Fruit fly (Drosophila melanogaster) whole organism, prepupa: ENCODE data around the gene Asciz.

Experiments used
- CG10631 ChIP-seq: fragments of 200-800 bp; sonication (Bioruptor generic); optimal IDR thresholded peaks from 2 replicates; lab custom pipeline; 2016; ENCODE audit warnings: missing biosample characterization, missing genetic modification characterization
- CG10669 ChIP-seq: fragments of 200-800 bp; sonication (Bioruptor generic); optimal IDR thresholded peaks from 3 replicates; lab custom pipeline; 2018; ENCODE audit warnings: missing biosample characterization, mild to moderate bottlenecking, missing genetic modification characterization, moderate library complexity
- CG11294 ChIP-seq: fragments of 200-800 bp; sonication (Bioruptor generic); IDR thresholded peaks from 2 replicates; pipeline ENCODE4 v1.3.6; 2022; ENCODE audit warnings: missing biosample characterization, missing genetic modification characterization
- CG11762 ChIP-seq: fragments of 200-800 bp; sonication (Bioruptor generic); optimal IDR thresholded peaks from 3 replicates; lab custom pipeline; 2016; ENCODE audit warnings: missing biosample characterization, missing genetic modification characterization; ENCODE audit not compliant: insufficient read depth
- CG11902 ChIP-seq: fragments of 200-800 bp; sonication (Bioruptor generic); optimal IDR thresholded peaks from 3 replicates; lab custom pipeline; 2016; ENCODE audit warnings: missing biosample characterization, missing genetic modification characterization
- CG1621 ChIP-seq: fragments of 200-800 bp; sonication (Bioruptor generic); optimal IDR thresholded peaks from 3 replicates; lab custom pipeline; 2018; ENCODE audit warnings: missing biosample characterization, mild to moderate bottlenecking, missing genetic modification characterization
- CG3032 ChIP-seq: fragments of 200-800 bp; optimal IDR thresholded peaks from 2 replicates; lab custom pipeline; 2019; ENCODE audit warnings: missing biosample characterization, mild to moderate bottlenecking, missing genetic modification characterization, moderate library complexity
- CG34406 ChIP-seq: fragments of 200-800 bp; sonication (Bioruptor generic); optimal IDR thresholded peaks from 3 replicates; lab custom pipeline; 2016; ENCODE audit warnings: missing biosample characterization, missing genetic modification characterization
- CG4318 ChIP-seq: fragments of 200-800 bp; sonication (Bioruptor generic); optimal IDR thresholded peaks from 3 replicates; lab custom pipeline; 2017; ENCODE audit warnings: missing biosample characterization, mild to moderate bottlenecking, missing genetic modification characterization
- CG6163 ChIP-seq: fragments of 200-800 bp; sonication (Bioruptor generic); IDR thresholded peaks from 3 replicates; pipeline ENCODE4 v1.3.6; 2022; ENCODE audit warnings: missing biosample characterization, missing genetic modification characterization
- CG6276 ChIP-seq: fragments of 200-800 bp; sonication (Bioruptor generic); optimal IDR thresholded peaks from 2 replicates; lab custom pipeline; 2017; ENCODE audit warnings: missing biosample characterization, mild to moderate bottlenecking, missing genetic modification characterization
- CG6792 ChIP-seq: fragments of 200-800 bp; sonication (Bioruptor generic); optimal IDR thresholded peaks from 3 replicates; lab custom pipeline; 2016; ENCODE audit warnings: missing biosample characterization, missing genetic modification characterization
- CG6808 ChIP-seq: fragments of 200-800 bp; sonication (Bioruptor generic); optimal IDR thresholded peaks from 3 replicates; lab custom pipeline; 2017; ENCODE audit warnings: missing biosample characterization, missing genetic modification characterization, mild to moderate bottlenecking, moderate library complexity, missing genetic modification reagents
- CG6854 ChIP-seq: fragments of 200-800 bp; sonication (Bioruptor generic); optimal IDR thresholded peaks from 2 replicates; lab custom pipeline; 2017; ENCODE audit warnings: missing biosample characterization, mild to moderate bottlenecking, missing genetic modification characterization
- CG8119 ChIP-seq: fragments of 200-800 bp; sonication (Bioruptor generic); IDR thresholded peaks from 3 replicates; pipeline ENCODE4 v1.3.6; 2022; ENCODE audit warnings: missing biosample characterization, missing genetic modification characterization
- CG8319 ChIP-seq: fragments of 200-800 bp; sonication (Bioruptor generic); optimal IDR thresholded peaks from 3 replicates; lab custom pipeline; 2016; ENCODE audit warnings: missing biosample characterization, missing genetic modification characterization
- CG8632 ChIP-seq: fragments of 200-800 bp; sonication (Bioruptor generic); optimal IDR thresholded peaks from 3 replicates; lab custom pipeline; 2016; ENCODE audit warnings: missing biosample characterization, missing genetic modification characterization
- CG9139 ChIP-seq: fragments of 200-800 bp; sonication (Bioruptor generic); optimal IDR thresholded peaks from 3 replicates; lab custom pipeline; 2017; ENCODE audit warnings: missing biosample characterization, mild to moderate bottlenecking, missing genetic modification characterization
- Eip75B ChIP-seq: fragments of 200-800 bp; sonication (Bioruptor generic); optimal IDR thresholded peaks from 3 replicates; lab custom pipeline; 2016; ENCODE audit warnings: missing biosample characterization, missing genetic modification characterization
- Eip78C ChIP-seq: fragments of 200-800 bp; sonication (Bioruptor generic); peaks from one replicate; lab custom pipeline; 2016; ENCODE audit warnings: missing biosample characterization, missing genetic modification characterization
- Eip93F ChIP-seq: fragments of 200-800 bp; sonication (Bioruptor generic); optimal IDR thresholded peaks from 2 replicates; lab custom pipeline; 2016; ENCODE audit warnings: missing biosample characterization, mild to moderate bottlenecking, missing genetic modification characterization
- Ets21C ChIP-seq: fragments of 200-800 bp; sonication (Bioruptor generic); optimal IDR thresholded peaks from 3 replicates; lab custom pipeline; 2016; ENCODE audit warnings: missing biosample characterization, missing genetic modification characterization
- Ets96B ChIP-seq: fragments of 200-800 bp; optimal IDR thresholded peaks from 2 replicates; lab custom pipeline; 2019; ENCODE audit warnings: missing biosample characterization, mild to moderate bottlenecking, missing genetic modification characterization, moderate library complexity
- Gug ChIP-seq: fragments of 200-800 bp; sonication (Bioruptor generic); IDR thresholded peaks from 2 replicates; pipeline ENCODE4 v1.3.6; 2022; ENCODE audit warnings: missing biosample characterization, missing genetic modification characterization
- Hr4 ChIP-seq: fragments of 200-800 bp; sonication (Bioruptor generic); optimal IDR thresholded peaks from 3 replicates; lab custom pipeline; 2016; ENCODE audit warnings: missing biosample characterization, missing genetic modification characterization
- Lpt ChIP-seq: fragments of 200-800 bp; sonication (Bioruptor generic); optimal IDR thresholded peaks from 3 replicates; lab custom pipeline; 2016; ENCODE audit warnings: missing biosample characterization, missing genetic modification characterization
- Met ChIP-seq: fragments of 200-800 bp; sonication (Bioruptor generic); optimal IDR thresholded peaks from 3 replicates; lab custom pipeline; 2016; ENCODE audit warnings: missing biosample characterization, missing genetic modification characterization
- Sox102F ChIP-seq: fragments of 200-800 bp; sonication (Bioruptor generic); optimal IDR thresholded peaks from 2 replicates; lab custom pipeline; 2016; ENCODE audit warnings: missing biosample characterization, mild to moderate bottlenecking, missing genetic modification characterization
- cyc ChIP-seq: fragments of 200-800 bp; sonication (Bioruptor generic); optimal IDR thresholded peaks from 3 replicates; lab custom pipeline; 2016; ENCODE audit warnings: missing biosample characterization, missing genetic modification characterization
- dsx ChIP-seq: fragments of 200-800 bp; optimal IDR thresholded peaks from 3 replicates; lab custom pipeline; 2019; ENCODE audit warnings: missing biosample characterization, mild to moderate bottlenecking, missing genetic modification characterization, moderate library complexity; ENCODE audit not compliant: poor library complexity, severe bottlenecking
- eg ChIP-seq: fragments of 200-800 bp; sonication (Bioruptor generic); IDR thresholded peaks from 3 replicates; pipeline ENCODE4 v1.3.6; 2022; ENCODE audit warnings: missing biosample characterization, missing genetic modification characterization
- esn ChIP-seq: fragments of 200-800 bp; sonication (Bioruptor generic); optimal IDR thresholded peaks from 2 replicates; lab custom pipeline; 2016; ENCODE audit warnings: missing biosample characterization, mild to moderate bottlenecking, missing genetic modification characterization, moderate library complexity
- fd85E ChIP-seq: fragments of 200-800 bp; sonication (Bioruptor generic); optimal IDR thresholded peaks from 3 replicates; lab custom pipeline; 2016; ENCODE audit warnings: missing biosample characterization, missing genetic modification characterization
- fkh ChIP-seq: fragments of 200-800 bp; sonication (Bioruptor generic); optimal IDR thresholded peaks from 3 replicates; lab custom pipeline; 2017; ENCODE audit warnings: missing biosample characterization, mild to moderate bottlenecking, missing genetic modification characterization, moderate library complexity
- net ChIP-seq: fragments of 200-800 bp; sonication (Bioruptor generic); optimal IDR thresholded peaks from 3 replicates; lab custom pipeline; 2016; ENCODE audit warnings: missing biosample characterization, missing genetic modification characterization
- pdm3 ChIP-seq: fragments of 200-800 bp; sonication (Bioruptor generic); optimal IDR thresholded peaks from 3 replicates; lab custom pipeline; 2016; ENCODE audit warnings: missing biosample characterization, missing genetic modification characterization
- spab ChIP-seq: fragments of 200-800 bp; sonication (Bioruptor generic); optimal IDR thresholded peaks from 2 replicates; lab custom pipeline; 2017; ENCODE audit warnings: missing biosample characterization, mild to moderate bottlenecking, missing genetic modification characterization, missing genetic modification reagents
- ss ChIP-seq, 2 experiments: fragments of 200-800 bp; sonication (Bioruptor generic); optimal IDR thresholded peaks; 2 replicates in 1 of 2; 3 replicates in 1 of 2; lab custom pipeline; 2017 to 2018; ENCODE audit warnings: mild to moderate bottlenecking in 2 of 2, missing biosample characterization in 2 of 2, missing genetic modification characterization in 2 of 2, moderate library complexity in 1 of 2
- svp ChIP-seq: fragments of 200-800 bp; sonication (Bioruptor generic); peaks from one replicate; lab custom pipeline; 2016; ENCODE audit warnings: missing biosample characterization, missing genetic modification characterization
- topi ChIP-seq: fragments of 200-800 bp; sonication (Bioruptor generic); optimal IDR thresholded peaks from 3 replicates; lab custom pipeline; 2016; ENCODE audit warnings: missing biosample characterization, missing genetic modification characterization
- vri ChIP-seq: fragments of 200-800 bp; sonication (Bioruptor generic); optimal IDR thresholded peaks from 3 replicates; lab custom pipeline; 2016; ENCODE audit warnings: missing biosample characterization, mild to moderate bottlenecking, missing genetic modification characterization

Gene Asciz

DNA sequence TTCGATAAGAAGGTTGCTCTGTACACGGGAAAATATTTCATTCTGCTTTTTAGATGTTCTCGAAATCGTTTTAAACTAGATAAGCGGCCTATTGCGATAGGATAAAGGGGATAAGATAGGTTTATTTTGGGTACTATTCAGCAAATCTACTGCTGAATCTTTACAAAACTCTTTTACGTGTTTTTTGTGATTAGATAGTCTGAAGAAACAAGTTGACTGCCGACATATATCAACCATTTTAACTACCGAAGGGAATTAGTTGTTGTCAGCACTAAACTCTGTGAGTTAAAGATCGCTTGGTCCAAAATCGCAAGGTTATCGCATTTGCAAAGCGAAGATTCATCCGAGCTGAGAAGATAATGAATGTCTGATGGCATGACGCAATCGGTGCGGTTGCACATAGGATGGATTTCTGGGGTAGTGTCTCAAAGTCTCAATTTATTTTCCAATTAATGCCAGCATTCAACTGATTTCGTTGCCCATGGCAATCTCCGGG is at the start of gene Asciz:
TSS of gene Asciz (minus strand) at position 51 of the 496 bp plus-strand sequence.
- no peak for TF ChIP-seq Lpt
- TF ChIP-seq svp = peak; percentile 92
- no peak for TF ChIP-seq cyc (GFP tag; lab: Kevin White, UChicago)
- TF ChIP-seq Sox102F (GFP tag; lab: Kevin White, UChicago) = no peak

DNA sequence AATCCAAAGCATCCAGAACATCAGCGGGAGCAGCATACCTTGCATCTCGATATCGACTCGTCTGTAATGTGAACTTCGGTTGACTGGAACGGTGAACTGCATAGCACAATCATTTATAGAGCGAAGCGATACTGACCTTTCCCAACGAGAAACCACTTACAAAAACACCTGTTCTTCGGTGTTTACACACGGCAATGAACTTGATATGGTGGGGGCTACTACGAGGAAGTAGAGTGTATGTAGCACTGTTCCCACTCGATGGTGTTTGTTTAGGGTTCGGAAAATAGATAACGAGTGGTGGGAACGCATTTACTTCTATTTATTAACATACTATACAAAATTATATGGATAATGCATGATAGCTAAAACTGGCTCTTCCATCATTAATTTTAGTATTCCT is 42.8 kb upstream of the Asciz start, which contains the start of the genes CG32269 and CG32270:
TSS of gene CG32269 (minus strand) at position 91 of the 400 bp plus-strand sequence.
TSS of gene CG32270 (minus strand) at position 91 of the 400 bp plus-strand sequence.
- no peak for TF ChIP-seq Ets96B
- no peak for TF ChIP-seq Hr4 (GFP tag; lab: Kevin White, UChicago)
- no peak for TF ChIP-seq Eip93F (GFP tag; lab: Kevin White, UChicago)
- no peak for TF ChIP-seq CG11762 (GFP tag; lab: Kevin White, UChicago)
- TF ChIP-seq Eip78C = no peak
- no peak for TF ChIP-seq CG9139 (GFP tag; lab: Kevin White, UChicago)
- no peak for TF ChIP-seq CG3032
- no peak for TF ChIP-seq Gug (GFP tag; lab: Robert Waterston, UW)
- no peak for TF ChIP-seq fd85E (GFP tag; lab: Kevin White, UChicago)
- no peak for TF ChIP-seq CG6808 (GFP tag; lab: Kevin White, UChicago)
- TF ChIP-seq CG10669 (GFP tag; lab: Kevin White, UChicago) = no peak
- TF ChIP-seq Met (GFP tag; lab: Kevin White, UChicago) = no peak
- TF ChIP-seq eg (GFP tag; lab: Robert Waterston, UW) = no peak
- no peak for TF ChIP-seq CG11902 (GFP tag; lab: Kevin White, UChicago)
- no peak for TF ChIP-seq CG8119 (GFP tag; lab: Robert Waterston, UW)
- TF ChIP-seq CG4318 (GFP tag; lab: Kevin White, UChicago) = no peak
- TF ChIP-seq ss (GFP tag; optimal IDR thresholded peaks at IDR 0.05; lab: Kevin White, UChicago) = no peak

dm6 chr3L:3206263-3206662 is 40.2 kb upstream of the Asciz start, which contains the start of gene CG33160:
TSS of gene CG33160 (minus strand) at chr3L:3206363.
- TF ChIP-seq CG34406 (GFP tag; lab: Kevin White, UChicago) (no peak), CG3032 (no peak)

- TF ChIP-seq spab (GFP tag; lab: Kevin White, UChicago) (no peak), CG10631 (GFP tag; lab: Kevin White, UChicago) (no peak), Ets96B (no peak), Met (GFP tag; lab: Kevin White, UChicago) (no peak), Ets21C (GFP tag; lab: Kevin White, UChicago) (no peak), cyc (GFP tag; lab: Kevin White, UChicago) (no peak), CG8632 (GFP tag; lab: Kevin White, UChicago) (no peak), CG6792 (no peak), CG11294 (GFP tag; lab: Robert Waterston, UW) (no peak), dsx (GFP tag; lab: Kevin White, UChicago) (no peak), CG8319 (no peak), CG6163 (GFP tag; lab: Robert Waterston, UW) (no peak), Eip78C (no peak), fkh (GFP tag; lab: Kevin White, UChicago) (no peak), CG6276 (no peak), esn (GFP tag; lab: Kevin White, UChicago) (no peak)
Observed at dm6 chr3L:3205349-3205748, 39.3 kb upstream of the Asciz start, which contains the start of gene CG32277. TSS of gene CG32277 (minus strand) at chr3L:3205449.

DNA sequence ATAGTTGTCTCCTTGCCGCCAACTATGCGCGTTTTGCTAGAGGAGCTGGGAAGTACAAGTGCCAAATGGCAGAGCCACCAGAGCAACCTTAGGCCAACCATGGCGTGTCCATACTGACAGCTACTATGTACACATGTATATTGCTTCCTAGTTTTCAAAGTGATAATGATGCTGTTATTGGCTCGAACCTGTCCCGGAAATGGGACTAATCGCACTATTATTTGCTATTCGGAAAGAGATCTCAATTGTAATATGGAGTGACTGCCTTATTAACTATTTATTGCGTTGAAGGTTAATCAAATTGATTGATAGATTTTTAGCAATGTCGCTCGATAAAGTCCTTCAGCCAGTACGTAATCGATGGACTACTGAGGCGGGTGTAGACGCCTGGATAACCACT is 38.3 kb upstream of the Asciz start, which contains the start of gene CG33159:
TSS of gene CG33159 (minus strand) at position 101 of the 400 bp plus-strand sequence.
- TF ChIP-seq CG1621 (tag; lab: Kevin White, UChicago) = no peak
- no peak for TF ChIP-seq Hr4 (GFP tag; lab: Kevin White, UChicago)
- TF ChIP-seq vri = no peak
- TF ChIP-seq dsx (GFP tag; lab: Kevin White, UChicago) = no peak
- no peak for TF ChIP-seq Eip93F (GFP tag; lab: Kevin White, UChicago)
- no peak for TF ChIP-seq pdm3 (GFP tag; lab: Kevin White, UChicago)
- TF ChIP-seq CG8119 (GFP tag; lab: Robert Waterston, UW) = no peak
- TF ChIP-seq Ets96B = no peak
- TF ChIP-seq svp = no peak
- no peak for TF ChIP-seq topi (GFP tag; lab: Kevin White, UChicago)
- no peak for TF ChIP-seq CG6854
- no peak for TF ChIP-seq net (GFP tag; lab: Kevin White, UChicago)
- TF ChIP-seq Eip75B (GFP tag; lab: Kevin White, UChicago) = no peak
